Worm (Caenorhabditis elegans): ENCODE data around the gene T01B7.9.

Gene T01B7.9

DNA sequence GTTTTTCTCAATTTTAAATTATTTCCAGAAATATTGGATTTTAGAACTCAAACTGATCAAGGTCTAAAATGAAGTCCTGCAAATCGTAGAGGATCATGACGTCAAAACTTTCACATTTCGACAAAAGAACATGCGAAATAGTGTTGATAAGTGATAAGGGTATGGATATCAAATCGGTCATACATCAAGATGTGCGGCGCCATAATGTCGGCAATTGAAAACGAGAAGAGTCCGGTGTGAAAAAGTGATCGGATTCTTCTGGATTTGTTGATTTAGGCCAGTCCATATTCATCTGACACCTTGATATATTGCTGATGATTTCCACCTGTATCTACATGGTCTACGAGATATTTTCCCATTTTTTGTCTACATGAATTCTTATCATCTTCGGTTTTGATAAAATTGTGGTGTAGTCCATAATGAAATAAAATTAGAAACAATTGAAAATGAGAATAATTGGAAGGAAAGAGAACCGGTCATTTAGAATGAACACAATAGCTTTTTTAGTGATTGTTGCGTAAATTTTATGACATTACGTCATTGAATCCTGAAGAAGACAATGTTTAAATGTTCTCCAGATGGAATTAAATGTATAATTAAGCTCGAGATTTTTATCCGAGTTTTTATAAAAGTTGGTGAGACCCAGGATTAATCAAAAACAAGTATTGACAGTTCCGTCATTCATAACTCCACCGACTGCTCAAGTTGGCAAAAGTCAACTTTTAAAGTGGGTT, 4.5 kb upstream of the T01B7.9 start:
- peak; percentile 29 for TF ChIP-seq hlh-11 (tag; optimal IDR thresholded peaks at IDR 0.05)
- TF ChIP-seq nhr-28 (tag; optimal IDR thresholded peaks at IDR 0.05) = peak; percentile 47
- no peak for TF ChIP-seq zip-2 (tag; optimal IDR thresholded peaks at IDR 0.05)
- peak; percentile 42 for TF ChIP-seq aha-1 (tag)

DNA sequence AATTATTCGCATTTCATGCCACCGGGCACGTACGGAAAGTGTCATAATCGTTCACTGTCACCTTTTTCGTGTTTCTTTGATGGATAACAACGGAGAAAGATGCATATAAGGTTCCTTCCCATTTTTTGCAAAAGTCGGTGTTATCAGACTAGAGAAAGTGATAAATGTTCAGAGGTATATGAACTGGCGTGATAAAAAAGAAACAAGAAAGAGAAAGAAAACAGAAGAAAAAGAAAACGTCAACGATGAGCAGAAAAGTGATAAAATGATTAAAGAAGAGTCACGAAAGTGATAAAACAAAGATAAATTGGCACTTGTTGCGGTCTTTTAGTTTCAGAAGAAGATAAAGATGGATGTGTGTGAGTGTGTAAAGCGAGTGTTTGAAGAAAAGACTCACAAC, 3.7 kb upstream of the T01B7.9 start:
- TF ChIP-seq nhr-28 (tag; optimal IDR thresholded peaks at IDR 0.05) (peak; percentile 26), ztf-11 (tag; optimal IDR thresholded peaks at IDR 0.05) (no peak), aha-1 (tag) (peak; percentile 82), ceh-82 (tag; optimal IDR thresholded peaks at IDR 0.05) (no peak), unc-62 (GFP tag; optimal IDR thresholded peaks at IDR 0.05 in 1 of 2) (peak in 1 of 2 experiments; percentile 56), unc-62 (tag; optimal IDR thresholded peaks at IDR 0.05) (no peak)

DNA sequence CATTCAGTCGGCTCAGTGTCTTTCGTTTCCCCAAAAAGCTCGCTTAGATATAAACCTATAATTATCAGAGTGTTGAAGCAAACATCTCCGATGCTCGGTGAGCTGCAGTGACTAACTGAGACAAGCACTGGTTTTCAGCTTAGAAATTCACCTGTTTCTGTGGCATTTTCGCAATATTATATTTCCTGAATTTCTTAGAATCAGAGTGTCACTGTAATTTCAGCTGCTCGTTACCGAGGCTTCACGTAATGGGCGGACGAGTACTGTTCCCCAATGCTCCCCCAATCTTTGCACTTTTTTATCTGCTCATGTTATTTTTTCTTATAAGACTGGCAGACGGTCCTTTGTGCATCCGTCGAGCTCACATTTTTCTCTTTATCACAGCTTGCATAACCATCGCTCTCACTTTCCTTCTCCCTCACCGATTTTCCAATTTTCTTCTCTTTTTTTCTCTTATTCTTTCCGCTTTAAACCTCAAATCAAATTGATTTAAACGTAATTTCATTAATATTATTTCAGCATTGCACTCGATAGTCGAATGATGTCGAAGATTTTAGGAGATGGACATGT, 4.6 kb downstream of the T01B7.9 start, which contains the start of gene trcs-2:
Gene trcs-2 (plus strand): TSS at position 520 of the 570 bp plus-strand sequence.
- no peak for TF ChIP-seq egl-27 (tag; optimal IDR thresholded peaks at IDR 0.05)
- TF ChIP-seq nhr-237 (tag; optimal IDR thresholded peaks at IDR 0.05) = no peak
- TF ChIP-seq cey-2 (tag; optimal IDR thresholded peaks at IDR 0.05; ENCODE audit: borderline replicate concordance, insufficient read depth) = no peak
- TF ChIP-seq egl-43 (GFP tag; IDR thresholded peaks at IDR 0.05) = 0 out of 2 replicates have a peak, but pooled peaks have one; percentile 16
- TF ChIP-seq lin-13 (GFP tag; optimal IDR thresholded peaks at IDR 0.05) = no peak
- TF ChIP-seq ceh-20 (GFP tag; IDR thresholded peaks at IDR 0.05) = no peak
- no peak for TF ChIP-seq lir-3 (tag; optimal IDR thresholded peaks at IDR 0.05)
- no peak for TF ChIP-seq nhr-102 (tag; optimal IDR thresholded peaks at IDR 0.05)

DNA sequence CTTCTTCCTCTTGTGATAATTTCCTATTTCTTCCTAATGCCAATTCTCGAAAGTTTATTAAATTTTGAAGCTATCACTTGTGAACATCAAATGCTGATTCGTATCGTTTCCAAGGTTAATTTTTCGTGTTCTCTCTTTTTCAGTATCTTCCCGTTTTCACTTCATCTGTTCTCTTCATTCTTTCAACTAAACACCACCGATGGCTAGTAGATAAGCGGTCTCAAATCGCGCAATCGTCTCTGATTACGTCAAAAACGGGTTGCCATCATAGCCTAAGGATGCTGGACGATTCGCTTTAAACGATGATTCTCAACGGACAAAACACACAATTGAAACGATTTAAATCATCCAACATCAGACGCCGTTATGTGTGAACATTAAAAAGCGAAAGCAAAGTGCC, 9.0 kb downstream of the T01B7.9 start:
- TF ChIP-seq hmg-1.1 (GFP tag; IDR thresholded peaks at IDR 0.05) = no peak
- TF ChIP-seq nhr-6 (tag; optimal IDR thresholded peaks at IDR 0.05) = no peak
- no peak for TF ChIP-seq snpc-4 (tag; optimal IDR thresholded peaks at IDR 0.05)
- peak; percentile 38 for TF ChIP-seq nhr-28 (tag; optimal IDR thresholded peaks at IDR 0.05)
- peak; percentile 14 for TF ChIP-seq hlh-11 (tag; optimal IDR thresholded peaks at IDR 0.05)
- TF ChIP-seq ces-1 (GFP tag; optimal IDR thresholded peaks at IDR 0.05) = no peak
- peak in 1 of 2 experiments; percentile 22 for TF ChIP-seq mdl-1 (tag; optimal IDR thresholded peaks at IDR 0.05)
- TF ChIP-seq ama-1 (optimal IDR thresholded peaks at IDR 0.05) = peak; percentile 14
- no peak for TF ChIP-seq nhr-25 (tag; optimal IDR thresholded peaks at IDR 0.05; ENCODE audit: borderline replicate concordance, insufficient read depth)
- TF ChIP-seq attf-4 (tag; optimal IDR thresholded peaks at IDR 0.05) = no peak
- no peak for TF ChIP-seq zag-1 (tag; optimal IDR thresholded peaks at IDR 0.05)
- TF ChIP-seq unc-62 (GFP tag; optimal IDR thresholded peaks at IDR 0.05 in 1 of 2) = peak in 1 of 2 experiments; percentile 37
- TF ChIP-seq unc-62 (tag; optimal IDR thresholded peaks at IDR 0.05) = no peak
- TF ChIP-seq F44E2.7 (GFP tag; IDR thresholded peaks at IDR 0.05) = no peak
- no peak for TF ChIP-seq nhr-48 (tag; optimal IDR thresholded peaks at IDR 0.05)
- no peak for TF ChIP-seq fkh-10 (GFP tag; optimal IDR thresholded peaks at IDR 0.05)
- no peak for TF ChIP-seq Y105C5A.15 (GFP tag; IDR thresholded peaks at IDR 0.05)
- TF ChIP-seq lsy-2 (tag; optimal IDR thresholded peaks at IDR 0.05) = no peak
- no peak for TF ChIP-seq mep-1 (tag; optimal IDR thresholded peaks at IDR 0.05)
- TF ChIP-seq pqm-1 (tag; optimal IDR thresholded peaks at IDR 0.05) = no peak
- TF ChIP-seq lin-38 (GFP tag; IDR thresholded peaks at IDR 0.05) = no peak
- no peak for TF ChIP-seq F49E8.2 (tag; optimal IDR thresholded peaks at IDR 0.05; ENCODE audit: borderline replicate concordance)

Data from whole organism, L4 larva.